Worm (Caenorhabditis elegans) whole organism, late embryonic: ENCODE data around the gene cdr-7.

Experiments used
- C08G9.2 ChIP-seq: sonication (generic microtip); optimal IDR thresholded peaks from 2 replicates; lab custom pipeline; 2016; ENCODE audit warnings: mild to moderate bottlenecking, missing genetic modification characterization, moderate library complexity, missing compliant biosample characterization
- C38D4.7 ChIP-seq: fragments of 200-800 bp; sonication (Bioruptor generic); optimal IDR thresholded peaks from 2 replicates; lab custom pipeline; 2018; ENCODE audit warnings: mild to moderate bottlenecking, missing genetic modification characterization, moderate library complexity, missing compliant biosample characterization
- K02D7.2 ChIP-seq: sonication (generic microtip); optimal IDR thresholded peaks from 2 replicates; lab custom pipeline; 2017; ENCODE audit warnings: mild to moderate bottlenecking, missing genetic modification characterization, missing compliant biosample characterization
- T23F11.4 ChIP-seq: fragments of 200-800 bp; sonication (Bioruptor generic); optimal IDR thresholded peaks from 2 replicates; lab custom pipeline; 2018; ENCODE audit warnings: mild to moderate bottlenecking, missing genetic modification characterization, missing compliant biosample characterization
- ahr-1 ChIP-seq: sonication (generic microtip); optimal IDR thresholded peaks from 2 replicates; lab custom pipeline; 2016; ENCODE audit warnings: missing genetic modification characterization, missing compliant biosample characterization
- ama-1 ChIP-seq: fragments of 150-350 bp; optimal IDR thresholded peaks from 2 replicates; lab custom pipeline; 2014
- ceh-18 ChIP-seq: sonication (generic microtip); optimal IDR thresholded peaks from 2 replicates; lab custom pipeline; 2016; ENCODE audit warnings: missing genetic modification characterization, missing compliant biosample characterization
- ceh-19 ChIP-seq: fragments of 200-800 bp; sonication (Bioruptor generic); optimal IDR thresholded peaks from 2 replicates; lab custom pipeline; 2018; ENCODE audit warnings: mild to moderate bottlenecking, missing genetic modification characterization, missing compliant biosample characterization
- ceh-2 ChIP-seq: sonication (generic microtip); optimal IDR thresholded peaks from 2 replicates; lab custom pipeline; 2016; ENCODE audit warnings: missing genotype, missing genetic modification characterization, missing compliant biosample characterization
- ceh-22 ChIP-seq: sonication (generic microtip); optimal IDR thresholded peaks from 2 replicates; lab custom pipeline; 2017; ENCODE audit warnings: missing biosample characterization, missing genetic modification characterization
- ceh-24 ChIP-seq: sonication (generic microtip); optimal IDR thresholded peaks from 2 replicates; lab custom pipeline; 2016; ENCODE audit warnings: mild to moderate bottlenecking, missing genetic modification characterization, missing compliant biosample characterization
- ceh-30 ChIP-seq: fragments of 150-350 bp; optimal IDR thresholded peaks from 2 replicates; lab custom pipeline; 2014; ENCODE audit warnings: missing biosample characterization, missing genetic modification characterization
- ceh-34 ChIP-seq: sonication (generic microtip); optimal IDR thresholded peaks from 2 replicates; lab custom pipeline; 2016; ENCODE audit warnings: mild to moderate bottlenecking, missing genetic modification characterization, missing compliant biosample characterization
- ceh-6 ChIP-seq: fragments of 200-800 bp; sonication (Bioruptor generic); optimal IDR thresholded peaks from 2 replicates; lab custom pipeline; 2018; ENCODE audit warnings: mild to moderate bottlenecking, missing genetic modification characterization, missing compliant biosample characterization
- ceh-9 ChIP-seq: sonication (generic microtip); optimal IDR thresholded peaks from 2 replicates; lab custom pipeline; 2016; ENCODE audit warnings: mild to moderate bottlenecking, missing genetic modification characterization, inconsistent platforms, missing compliant biosample characterization
- che-1 ChIP-seq: sonication (generic microtip); optimal IDR thresholded peaks from 2 replicates; lab custom pipeline; 2016; ENCODE audit warnings: mild to moderate bottlenecking, missing genetic modification characterization, missing compliant biosample characterization
- elt-2 ChIP-seq: sonication (generic microtip); optimal IDR thresholded peaks from 2 replicates; lab custom pipeline; 2016; ENCODE audit warnings: missing genetic modification reagents, missing genetic modification characterization, missing compliant biosample characterization
- elt-4 ChIP-seq: sonication (generic microtip); optimal IDR thresholded peaks from 2 replicates; lab custom pipeline; 2016; ENCODE audit warnings: missing genetic modification characterization, missing compliant biosample characterization
- ets-4 ChIP-seq: sonication (generic microtip); optimal IDR thresholded peaks from 2 replicates; lab custom pipeline; 2016; ENCODE audit warnings: missing genetic modification characterization, missing compliant biosample characterization
- fax-1 ChIP-seq: sonication (generic microtip); optimal IDR thresholded peaks from 2 replicates; lab custom pipeline; 2016; ENCODE audit warnings: missing genotype, missing genetic modification characterization, missing compliant biosample characterization
- gmeb-2 ChIP-seq: sonication (generic microtip); optimal IDR thresholded peaks from 2 replicates; lab custom pipeline; 2016; ENCODE audit warnings: missing genetic modification characterization, inconsistent platforms, missing compliant biosample characterization
- hlh-13 ChIP-seq: fragments of 200-800 bp; sonication (Bioruptor generic); optimal IDR thresholded peaks from 2 replicates; lab custom pipeline; 2018; ENCODE audit warnings: mild to moderate bottlenecking, missing genetic modification characterization, missing compliant biosample characterization
- hlh-30 ChIP-seq: sonication (generic microtip); optimal IDR thresholded peaks from 2 replicates; lab custom pipeline; 2017; ENCODE audit warnings: antibody characterized with exemption, missing genetic modification characterization, missing compliant biosample characterization; ENCODE audit not compliant: insufficient read depth
- lin-11 ChIP-seq: fragments of 200-800 bp; sonication (Bioruptor generic); optimal IDR thresholded peaks from 2 replicates; lab custom pipeline; 2018; ENCODE audit warnings: mild to moderate bottlenecking, missing genetic modification characterization, missing compliant biosample characterization
- madf-2 ChIP-seq: sonication (generic microtip); optimal IDR thresholded peaks from 2 replicates; lab custom pipeline; 2017; ENCODE audit warnings: missing genetic modification characterization, missing compliant biosample characterization
- nhr-11 ChIP-seq: fragments of 150-350 bp; optimal IDR thresholded peaks from 2 replicates; lab custom pipeline; 2014; ENCODE audit warnings: missing biosample characterization, missing genetic modification characterization
- odd-2 ChIP-seq: sonication (generic microtip); optimal IDR thresholded peaks from 2 replicates; lab custom pipeline; 2017; ENCODE audit warnings: antibody characterized with exemption, mild to moderate bottlenecking, missing genetic modification characterization, missing compliant biosample characterization
- pat-9 ChIP-seq: fragments of 200-800 bp; sonication (Bioruptor generic); optimal IDR thresholded peaks from 2 replicates; lab custom pipeline; 2018; ENCODE audit warnings: mild to moderate bottlenecking, missing genetic modification characterization, moderate library complexity, missing compliant biosample characterization
- pha-2 ChIP-seq: sonication (generic microtip); optimal IDR thresholded peaks from 2 replicates; lab custom pipeline; 2017; ENCODE audit warnings: mild to moderate bottlenecking, missing genetic modification characterization, missing compliant biosample characterization
- pqm-1 ChIP-seq: sonication (generic microtip); optimal IDR thresholded peaks from 2 replicates; lab custom pipeline; 2016; ENCODE audit warnings: missing genetic modification characterization, missing compliant biosample characterization
- pros-1 ChIP-seq: fragments of 150-350 bp; optimal IDR thresholded peaks from 2 replicates; lab custom pipeline; 2014; ENCODE audit warnings: missing biosample characterization, missing genetic modification reagents, missing genetic modification characterization
- rnt-1 ChIP-seq: sonication (generic microtip); optimal IDR thresholded peaks from 2 replicates; lab custom pipeline; 2016; ENCODE audit warnings: missing genetic modification characterization, missing compliant biosample characterization
- sdc-2 ChIP-seq: sonication (generic microtip); optimal IDR thresholded peaks from 2 replicates; lab custom pipeline; 2016; ENCODE audit warnings: missing genotype, missing genetic modification characterization, missing compliant biosample characterization
- sox-2 ChIP-seq: fragments of 200-800 bp; sonication (Bioruptor generic); IDR thresholded peaks from 2 replicates; pipeline ENCODE4 v1.3.6; 2022; ENCODE audit warnings: missing genetic modification reagents, missing genetic modification characterization, missing compliant biosample characterization
- syd-9 ChIP-seq: sonication (generic microtip); optimal IDR thresholded peaks from 2 replicates; lab custom pipeline; 2016; ENCODE audit warnings: mild to moderate bottlenecking, missing genetic modification characterization, moderate library complexity, missing compliant biosample characterization
- tbx-2 ChIP-seq: sonication (generic microtip); optimal IDR thresholded peaks from 2 replicates; lab custom pipeline; 2016; ENCODE audit warnings: missing genetic modification characterization, missing compliant biosample characterization
- tbx-7 ChIP-seq: sonication (generic microtip); optimal IDR thresholded peaks from 2 replicates; lab custom pipeline; 2016; ENCODE audit warnings: missing genotype, missing genetic modification characterization, missing compliant biosample characterization
- unc-3 ChIP-seq, 2 experiments: fragments of 200-800 bp in 1 of 2; sonication (Bioruptor generic) in 1 of 2; sonication (generic microtip) in 1 of 2; conservative IDR thresholded peaks in 1 of 2; optimal IDR thresholded peaks in 1 of 2; 2 replicates each; pipeline versions ENCODE4 v1.3.6 to Lab custom; 2016 to 2022; ENCODE audit warnings: missing compliant biosample characterization in 2 of 2, missing genetic modification characterization in 2 of 2, missing genetic modification reagents in 1 of 2
- unc-86 ChIP-seq: sonication (generic microtip); optimal IDR thresholded peaks from 2 replicates; lab custom pipeline; 2016; ENCODE audit warnings: missing genetic modification characterization, missing compliant biosample characterization
- zip-5 ChIP-seq: sonication (generic microtip); optimal IDR thresholded peaks from 2 replicates; lab custom pipeline; 2016; ENCODE audit warnings: missing genetic modification characterization, missing compliant biosample characterization

Gene cdr-7

DNA sequence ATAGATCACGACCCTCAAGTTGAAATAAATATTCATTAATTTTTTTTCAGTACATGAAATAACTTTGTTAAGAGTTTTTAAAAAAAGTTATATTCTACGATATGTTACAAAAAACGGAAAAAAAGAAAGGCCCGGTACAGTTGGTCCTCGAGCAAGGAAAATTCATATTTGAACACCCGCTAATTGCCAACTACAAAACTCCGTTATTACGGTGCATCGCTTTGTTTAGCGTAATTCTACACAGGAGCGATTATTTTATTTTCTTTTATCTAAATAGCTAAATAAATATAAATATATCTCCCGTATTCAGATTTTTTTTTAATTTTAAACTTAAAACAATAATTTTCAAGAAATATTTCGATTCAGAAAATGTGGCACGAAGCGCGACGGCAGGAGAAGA is 38.5 kb upstream of the cdr-7 start, which contains the start of gene F28C1.1:
Gene F28C1.1, plus strand, starts transcription at position 365 of the 400 bp plus-strand sequence.
- TF ChIP-seq sox-2 (no peak), C08G9.2 (no peak), elt-2 (tag; lab: Kevin White, UChicago) (peak; percentile 11), hlh-30 (tag; lab: Kevin White, UChicago) (no peak), pat-9 (no peak), ceh-9 (tag; lab: Kevin White, UChicago) (no peak)

DNA sequence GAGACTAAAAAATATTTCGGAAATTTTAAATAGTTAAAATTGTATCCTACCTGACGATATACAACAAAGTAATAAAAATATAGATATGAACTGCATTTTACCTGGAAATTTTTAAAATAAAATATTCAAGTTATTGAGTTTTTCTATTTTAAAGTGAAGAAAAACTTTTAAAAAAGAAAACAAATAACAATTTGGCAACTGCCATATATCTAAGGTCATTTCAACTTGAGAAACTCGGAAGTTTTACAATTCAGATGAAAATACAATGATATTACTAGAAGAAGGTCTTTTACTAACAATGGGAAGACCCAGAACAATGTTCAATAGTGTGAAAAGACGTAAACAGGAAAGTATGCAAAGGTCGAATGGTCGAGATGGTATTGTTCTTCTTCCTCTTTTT is 38.0 kb upstream of the cdr-7 start, which contains the start of gene C54D10.10:
Gene C54D10.10, minus strand, starts transcription at position 101 of the 400 bp plus-strand sequence.
- no peak for TF ChIP-seq gmeb-2

DNA sequence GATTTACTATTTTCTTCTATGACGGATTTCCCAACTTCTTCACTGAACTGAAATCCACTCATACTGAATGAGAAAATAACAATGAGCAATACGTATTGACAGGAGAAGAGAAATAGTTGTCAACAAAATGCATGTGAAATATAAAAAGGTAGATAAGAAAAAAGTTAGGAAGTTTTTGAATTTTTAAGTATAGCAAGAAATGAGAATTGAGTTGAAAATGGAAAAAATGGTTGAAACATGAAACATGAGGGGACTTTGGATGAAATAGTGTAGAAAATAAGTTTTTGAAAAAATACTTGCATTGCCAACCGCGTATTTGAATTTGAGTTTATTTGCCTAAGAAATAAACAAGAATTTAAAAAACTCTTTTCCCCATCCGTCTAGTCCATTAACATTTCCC is 35.0 kb upstream of the cdr-7 start, which contains the start of the genes pals-38 and C54D10.9:
Gene pals-38, minus strand, starts transcription at position 101 of the 400 bp plus-strand sequence.
Gene C54D10.9, plus strand, starts transcription at position 259 of the 400 bp plus-strand sequence.
- no peak for TF ChIP-seq fax-1 (tag; lab: Kevin White, UChicago)
- no peak for TF ChIP-seq ceh-22 (tag; lab: Kevin White, UChicago)
- no peak for TF ChIP-seq ceh-9 (tag; lab: Kevin White, UChicago)
- no peak for TF ChIP-seq zip-5
- no peak for TF ChIP-seq pqm-1 (tag; lab: Kevin White, UChicago)

DNA sequence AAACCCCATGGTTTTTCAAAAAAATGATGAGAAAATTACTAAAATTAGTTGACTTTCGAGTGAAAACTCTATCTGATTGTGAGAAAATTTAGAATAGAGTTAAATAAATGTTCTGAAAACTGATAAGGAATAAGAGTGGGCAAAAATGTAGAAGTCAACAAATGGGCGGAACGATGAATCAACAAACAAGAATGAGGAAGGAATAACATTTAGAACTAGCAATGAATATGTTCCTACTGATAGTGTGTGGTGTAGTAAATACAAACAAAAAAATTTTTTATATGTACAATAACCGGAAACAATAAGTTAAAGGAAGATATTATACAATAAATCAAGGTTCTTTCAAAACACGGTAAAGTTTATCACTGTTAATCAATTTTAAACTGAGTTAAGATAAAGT is 31.8 kb upstream of the cdr-7 start, which contains the start of gene pals-39:
Gene pals-39, minus strand, starts transcription at position 101 of the 400 bp plus-strand sequence.
- TF ChIP-seq hlh-30 (tag; lab: Kevin White, UChicago): no peak

DNA sequence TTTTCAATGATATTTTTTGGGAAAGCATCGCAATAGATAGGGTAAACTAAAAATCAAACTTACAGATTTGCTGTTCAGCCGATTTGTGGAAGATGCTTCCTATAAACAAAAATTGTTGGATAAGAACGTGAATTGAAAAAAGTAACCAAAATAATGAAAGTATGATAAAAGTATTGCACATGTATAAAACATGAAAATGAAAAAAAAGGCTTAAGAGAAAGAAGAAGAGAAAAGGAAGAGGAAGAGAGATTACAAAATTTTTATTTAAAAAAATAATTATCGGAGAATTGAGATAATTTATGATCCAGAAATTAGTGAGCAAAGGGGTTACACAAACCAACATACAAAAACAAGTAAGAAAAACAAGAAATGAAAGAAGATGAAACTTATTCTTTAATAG is 29.5 kb upstream of the cdr-7 start, which contains the start of gene pals-37:
Gene pals-37, minus strand, starts transcription at position 101 of the 400 bp plus-strand sequence.
- TF ChIP-seq hlh-13 (GFP tag; lab: Kevin White, UChicago) (no peak), ceh-19 (GFP tag; lab: Kevin White, UChicago) (no peak), tbx-7 (tag; lab: Kevin White, UChicago) (no peak), rnt-1 (tag; lab: Kevin White, UChicago) (no peak), ets-4 (tag; lab: Kevin White, UChicago) (no peak), ceh-18 (tag; lab: Kevin White, UChicago) (no peak), elt-4 (no peak), gmeb-2 (no peak), ceh-2 (tag; lab: Kevin White, UChicago) (no peak), K02D7.2 (tag; lab: Kevin White, UChicago) (no peak), C38D4.7 (GFP tag; lab: Kevin White, UChicago) (no peak), pros-1 (no peak), odd-2 (tag; lab: Kevin White, UChicago) (no peak), syd-9 (no peak), lin-11 (tag; lab: Kevin White, UChicago) (no peak)

DNA sequence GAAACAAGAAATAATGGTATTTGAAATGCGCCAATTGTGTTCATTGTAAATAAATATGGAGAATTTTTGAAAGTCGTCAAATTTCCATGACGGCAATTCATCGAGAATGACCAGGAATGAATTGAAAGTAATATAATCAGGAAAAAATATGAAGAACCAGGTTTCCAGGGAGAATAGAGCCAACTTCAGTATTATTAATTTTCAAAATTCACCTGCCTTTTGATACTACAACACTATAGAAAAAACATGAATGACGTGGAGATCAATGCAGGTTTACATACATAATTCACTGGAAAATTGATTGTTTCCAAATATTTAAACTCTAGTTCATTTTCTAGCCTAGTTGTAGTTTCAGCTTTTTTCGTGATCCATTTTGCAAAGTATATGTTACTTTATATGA is 21.8 kb upstream of the cdr-7 start, which contains the start of gene srh-25:
Gene srh-25, minus strand, starts transcription at position 101 of the 400 bp plus-strand sequence.
- TF ChIP-seq madf-2 (tag; lab: Kevin White, UChicago) (no peak), ceh-2 (tag; lab: Kevin White, UChicago) (no peak), ets-4 (tag; lab: Kevin White, UChicago) (no peak), ama-1 (lab: Kevin White, UChicago) (no peak), tbx-2 (tag; lab: Kevin White, UChicago) (no peak), ahr-1 (tag; lab: Kevin White, UChicago) (no peak), sox-2 (no peak), K02D7.2 (tag; lab: Kevin White, UChicago) (no peak), zip-5 (no peak), syd-9 (no peak)

DNA sequence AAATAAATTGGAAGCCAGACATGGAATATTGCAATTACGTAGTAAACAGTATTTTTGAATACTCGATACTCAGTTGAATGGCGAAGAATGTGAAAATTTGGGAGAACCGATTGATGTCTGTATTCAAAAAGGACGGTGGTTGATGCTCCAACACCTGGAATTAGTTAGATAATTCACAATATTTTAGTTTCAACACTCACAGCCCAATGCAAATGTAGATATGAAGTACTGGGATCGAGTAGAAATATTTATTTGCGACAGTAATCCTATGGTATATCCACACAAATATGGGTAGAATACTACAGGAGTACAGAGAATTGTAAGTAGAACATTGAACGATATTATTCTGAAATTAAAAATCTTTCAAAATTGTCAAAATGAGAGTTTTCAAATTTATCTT is 21.2 kb upstream of the cdr-7 start:
- TF ChIP-seq tbx-7 (tag; lab: Kevin White, UChicago) (no peak), sdc-2 (no peak), che-1 (tag; lab: Kevin White, UChicago) (no peak), T23F11.4 (GFP tag; lab: Kevin White, UChicago) (no peak), ceh-24 (tag; lab: Kevin White, UChicago) (no peak), pat-9 (no peak), nhr-11 (tag; lab: Kevin White, UChicago) (no peak), pha-2 (no peak), C08G9.2 (no peak), ceh-30 (tag; lab: Kevin White, UChicago) (no peak), pqm-1 (tag; lab: Kevin White, UChicago) (no peak), unc-3 (GFP tag; conservative IDR thresholded peaks at IDR 0.05; lab: Robert Waterston, UW) (no peak), unc-3 (tag; optimal IDR thresholded peaks at IDR 0.05; lab: Kevin White, UChicago) (no peak), ceh-6 (GFP tag; lab: Kevin White, UChicago) (no peak), unc-86 (tag; lab: Kevin White, UChicago) (no peak), ceh-34 (no peak)
